Worm (Caenorhabditis elegans): ENCODE data around the gene sri-27.
"Not testable (repeated sequence)": the region's sequence is repeated elsewhere in the genome, so short reads cannot be mapped to it uniquely, and the experiment has no call there.

The sri-27 gene

ce11 chrV:1725353-1725752, at the start of gene sri-27:
sri-27 (plus strand) TSS chrV:1725653.
- TF ChIP-seq lin-13 (tag; optimal IDR thresholded peaks at IDR 0.05), result no peak
- no peak for TF ChIP-seq lsy-2 (tag; optimal IDR thresholded peaks at IDR 0.05)
- TF ChIP-seq ham-2 (GFP tag; optimal IDR thresholded peaks at IDR 0.05), result no peak
- no peak for TF ChIP-seq ceh-39 (tag; optimal IDR thresholded peaks at IDR 0.05)
- no peak for TF ChIP-seq flh-1 (GFP tag; optimal IDR thresholded peaks at IDR 0.05)
- no peak for TF ChIP-seq sem-2 (GFP tag; optimal IDR thresholded peaks at IDR 0.05)
- TF ChIP-seq ceh-83 (GFP tag; optimal IDR thresholded peaks at IDR 0.05), result no peak
- TF ChIP-seq ceh-43 (GFP tag; optimal IDR thresholded peaks at IDR 0.05), result no peak

- TF ChIP-seq lin-13 (tag; optimal IDR thresholded peaks at IDR 0.05) (no peak), sptf-1 (tag; optimal IDR thresholded peaks at IDR 0.05) (no peak), sem-2 (GFP tag; optimal IDR thresholded peaks at IDR 0.05) (no peak), pha-4 (tag; optimal IDR thresholded peaks at IDR 0.05) (no peak), nhr-12 (tag; optimal IDR thresholded peaks at IDR 0.05) (no peak), tbx-8 (GFP tag; optimal IDR thresholded peaks at IDR 0.05) (no peak), hlh-1 (tag; optimal IDR thresholded peaks at IDR 0.05) (no peak), nhr-28 (tag; optimal IDR thresholded peaks at IDR 0.05) (no peak), unc-39 (tag; optimal IDR thresholded peaks at IDR 0.05) (no peak), nhr-237 (tag; optimal IDR thresholded peaks at IDR 0.05) (no peak), elt-1 (tag; optimal IDR thresholded peaks at IDR 0.05; ENCODE audit: borderline replicate concordance, insufficient read depth) (no peak), drap-1 (GFP tag; optimal IDR thresholded peaks at IDR 0.05) (no peak), unc-120 (tag; optimal IDR thresholded peaks at IDR 0.05; ENCODE audit: poor library complexity, severe bottlenecking) (no peak), ztf-11 (tag; optimal IDR thresholded peaks at IDR 0.05) (no peak), mls-2 (tag; optimal IDR thresholded peaks at IDR 0.05) (no peak), flh-1 (GFP tag; optimal IDR thresholded peaks at IDR 0.05) (no peak)
Measured at ce11 chrV:1678228-1678627, 47.2 kb upstream of the sri-27 start, which contains the start of gene srw-98. srw-98 (minus strand) TSS chrV:1678328.

- TF ChIP-seq ceh-83 (GFP tag; optimal IDR thresholded peaks at IDR 0.05) (no peak), blmp-1 (tag; optimal IDR thresholded peaks at IDR 0.05) (no peak), snpc-4 (tag; optimal IDR thresholded peaks at IDR 0.05) (no peak), ceh-39 (tag; optimal IDR thresholded peaks at IDR 0.05) (no peak), flh-1 (GFP tag; optimal IDR thresholded peaks at IDR 0.05) (no peak), cnd-1 (tag; optimal IDR thresholded peaks at IDR 0.05) (no peak)
Measured at ce11 chrV:1680770-1681169, 44.7 kb upstream of the sri-27 start, which contains the start of gene srw-91. srw-91 (minus strand) TSS chrV:1680870.

ce11 chrV:1682279-1682678, 43.2 kb upstream of the sri-27 start, which contains the start of gene srh-3:
srh-3 (plus strand) TSS chrV:1682579.
- no peak for TF ChIP-seq sem-2 (GFP tag; optimal IDR thresholded peaks at IDR 0.05)
- TF ChIP-seq lsy-2 (tag; optimal IDR thresholded peaks at IDR 0.05), result no peak
- no peak for TF ChIP-seq unc-39 (tag; optimal IDR thresholded peaks at IDR 0.05)
- no peak for TF ChIP-seq drap-1 (GFP tag; optimal IDR thresholded peaks at IDR 0.05)

ce11 chrV:1685328-1685727, 40.1 kb upstream of the sri-27 start, which contains the start of gene srh-5:
srh-5 (plus strand) TSS chrV:1685628.
- TF ChIP-seq ham-2 (GFP tag; optimal IDR thresholded peaks at IDR 0.05), result no peak
- no peak for TF ChIP-seq pha-4 (tag; optimal IDR thresholded peaks at IDR 0.05)
- no peak for TF ChIP-seq mab-5 (tag; optimal IDR thresholded peaks at IDR 0.05)
- TF ChIP-seq snpc-4 (tag; optimal IDR thresholded peaks at IDR 0.05), result no peak
- no peak for TF ChIP-seq elt-3 (tag; optimal IDR thresholded peaks at IDR 0.05)
- TF ChIP-seq mep-1 (tag; optimal IDR thresholded peaks at IDR 0.05), result no peak
- no peak for TF ChIP-seq lin-32 (GFP tag; optimal IDR thresholded peaks at IDR 0.05)
- TF ChIP-seq unc-39 (tag; optimal IDR thresholded peaks at IDR 0.05), result no peak
- TF ChIP-seq lin-13 (tag; optimal IDR thresholded peaks at IDR 0.05), result no peak
- TF ChIP-seq sptf-1 (tag; optimal IDR thresholded peaks at IDR 0.05), result no peak
- no peak for TF ChIP-seq nhr-12 (tag; optimal IDR thresholded peaks at IDR 0.05)
- no peak for TF ChIP-seq unc-62 (GFP tag; optimal IDR thresholded peaks at IDR 0.05)
- no peak for TF ChIP-seq nhr-28 (tag; optimal IDR thresholded peaks at IDR 0.05)
- no peak for TF ChIP-seq hlh-1 (tag; optimal IDR thresholded peaks at IDR 0.05)

ce11 chrV:1692494-1692893, 33.0 kb upstream of the sri-27 start, which contains the start of gene Y46H3C.5:
Y46H3C.5 (minus strand) TSS chrV:1692495.
- TF ChIP-seq flh-1, drap-1, sem-2 (GFP tag; optimal IDR thresholded peaks at IDR 0.05): not testable (repeated sequence)
